Worm (Caenorhabditis elegans) whole organism, L4 larva: ENCODE measurements around the gene T24H10.1.
A peak's percentile ranks its signal among the peaks of the same experiment; 100 is the strongest.

Experiments
- F10B5.3 ChIP-seq: sonication (generic microtip); optimal IDR thresholded peaks from 2 replicates; lab custom pipeline; 2016; ENCODE audit warnings: mild to moderate bottlenecking, missing genetic modification characterization, missing compliant biosample characterization
- F26F4.8 ChIP-seq: fragments of 200-800 bp; sonication (Bioruptor generic); conservative IDR thresholded peaks from 2 replicates; pipeline ENCODE4 v1.3.6; 2022; ENCODE audit warnings: missing genetic modification characterization, missing compliant biosample characterization
- R02D3.7 ChIP-seq: fragments of 150-350 bp; sonication (generic microtip); optimal IDR thresholded peaks from 3 replicates; lab custom pipeline; 2014; ENCODE audit warnings: missing biosample characterization, missing genetic modification characterization
- T26A8.4 ChIP-seq: fragments of 200-800 bp; sonication (Bioruptor generic); IDR thresholded peaks from 2 replicates; pipeline ENCODE4 v1.3.6; 2022; ENCODE audit warnings: missing genetic modification characterization, missing compliant biosample characterization
- ZK337.2 ChIP-seq: fragments of 200-800 bp; sonication (Bioruptor generic); IDR thresholded peaks from 2 replicates; pipeline ENCODE4 v1.3.6; 2022; ENCODE audit warnings: missing genetic modification reagents, missing genetic modification characterization, missing compliant biosample characterization
- aha-1 ChIP-seq: fragments of 150-350 bp; peaks from one replicate; lab custom pipeline; 2014; ENCODE audit warnings: missing biosample characterization, missing genetic modification characterization
- attf-4 ChIP-seq: sonication (generic microtip); optimal IDR thresholded peaks from 3 replicates; lab custom pipeline; 2017; ENCODE audit warnings: missing biosample characterization, missing genetic modification characterization
- ceh-20 ChIP-seq: fragments of 200-800 bp; sonication (Bioruptor generic); IDR thresholded peaks from 2 replicates; pipeline ENCODE4 v1.3.6; 2022; ENCODE audit warnings: missing genetic modification reagents, missing genetic modification characterization, missing compliant biosample characterization
- ceh-32 ChIP-seq: sonication (generic microtip); optimal IDR thresholded peaks from 2 replicates; lab custom pipeline; 2016; ENCODE audit warnings: mild to moderate bottlenecking, missing genetic modification characterization, missing compliant biosample characterization; ENCODE audit not compliant: poor library complexity
- ceh-44 ChIP-seq: fragments of 200-800 bp; sonication (Bioruptor generic); IDR thresholded peaks from 2 replicates; pipeline ENCODE4 v1.3.6; 2022; ENCODE audit warnings: missing genetic modification reagents, missing genetic modification characterization, missing compliant biosample characterization
- daf-12 ChIP-seq: fragments of 150-350 bp; optimal IDR thresholded peaks from 2 replicates; lab custom pipeline; 2014; ENCODE audit warnings: missing biosample characterization, missing genetic modification reagents, missing genetic modification characterization
- daf-16 ChIP-seq, 3 experiments: sonication (generic microtip); optimal IDR thresholded peaks; 2 replicates each; lab custom pipeline; 2016 to 2017; ENCODE audit warnings: missing genetic modification characterization in 3 of 3, missing genetic modification reagents in 3 of 3, mild to moderate bottlenecking in 2 of 3, missing compliant biosample characterization in 2 of 3, missing biosample characterization in 1 of 3, moderate library complexity in 1 of 3
- dmd-8 ChIP-seq: fragments of 200-800 bp; sonication (Bioruptor generic); IDR thresholded peaks from 2 replicates; pipeline ENCODE4 v1.3.6; 2022; ENCODE audit warnings: missing genetic modification characterization, missing compliant biosample characterization
- dmd-9 ChIP-seq: fragments of 200-800 bp; sonication (Bioruptor generic); IDR thresholded peaks from 2 replicates; pipeline ENCODE4 v1.3.6; 2022; ENCODE audit warnings: missing genetic modification reagents, missing genetic modification characterization, missing compliant biosample characterization
- egl-43 ChIP-seq: fragments of 200-800 bp; sonication (Bioruptor generic); IDR thresholded peaks from 2 replicates; pipeline ENCODE4 v1.3.6; 2022; ENCODE audit warnings: missing genetic modification reagents, missing genetic modification characterization, missing compliant biosample characterization
- hif-1 ChIP-seq, 2 experiments: sonication (generic microtip); optimal IDR thresholded peaks; 2 replicates each; lab custom pipeline; 2016 to 2017; ENCODE audit warnings: missing compliant biosample characterization in 2 of 2, missing genetic modification characterization in 2 of 2, missing genetic modification reagents in 2 of 2, missing genotype in 2 of 2, mild to moderate bottlenecking in 1 of 2
- hlh-11 ChIP-seq: fragments of 200-800 bp; sonication (Bioruptor generic); optimal IDR thresholded peaks from 2 replicates; lab custom pipeline; 2018; ENCODE audit warnings: mild to moderate bottlenecking, missing genetic modification characterization, missing compliant biosample characterization
- hlh-30 ChIP-seq: sonication (generic microtip); optimal IDR thresholded peaks from 2 replicates; lab custom pipeline; 2017; ENCODE audit warnings: antibody characterized with exemption, mild to moderate bottlenecking, missing genetic modification characterization, missing compliant biosample characterization; ENCODE audit not compliant: insufficient read depth
- jun-1 ChIP-seq: fragments of 150-350 bp; optimal IDR thresholded peaks from 2 replicates; lab custom pipeline; 2014; ENCODE audit warnings: missing biosample characterization, missing genetic modification reagents, missing genetic modification characterization
- lin-13 ChIP-seq: fragments of 150-350 bp; optimal IDR thresholded peaks from 2 replicates; lab custom pipeline; 2014; ENCODE audit warnings: missing biosample characterization, missing genetic modification reagents, missing genetic modification characterization
- lin-38 ChIP-seq: fragments of 200-800 bp; sonication (Bioruptor generic); IDR thresholded peaks from 2 replicates; pipeline ENCODE4 v1.3.6; 2022; ENCODE audit warnings: missing genetic modification reagents, missing genetic modification characterization, missing compliant biosample characterization
- lir-3 ChIP-seq: sonication (generic microtip); optimal IDR thresholded peaks from 2 replicates; lab custom pipeline; 2016; ENCODE audit warnings: mild to moderate bottlenecking, missing genetic modification characterization, missing compliant biosample characterization
- mdl-1 ChIP-seq, 2 experiments: fragments of 150-350 bp in 1 of 2; sonication (generic microtip) in 1 of 2; optimal IDR thresholded peaks; 2 replicates each; lab custom pipeline; 2014 to 2017; ENCODE audit warnings: missing biosample characterization in 2 of 2, missing genetic modification characterization in 2 of 2
- mdt-29 ChIP-seq: fragments of 200-800 bp; sonication (Bioruptor generic); IDR thresholded peaks from 2 replicates; pipeline ENCODE4 v1.3.6; 2022; ENCODE audit warnings: missing genetic modification reagents, missing genetic modification characterization, missing compliant biosample characterization
- mes-2 ChIP-seq: sonication (generic microtip); optimal IDR thresholded peaks from 2 replicates; lab custom pipeline; 2016; ENCODE audit warnings: missing genotype, mild to moderate bottlenecking, missing genetic modification characterization, missing compliant biosample characterization; ENCODE audit not compliant: poor library complexity, severe bottlenecking
- mxl-3 ChIP-seq: fragments of 200-800 bp; sonication (Bioruptor generic); optimal IDR thresholded peaks from 2 replicates; lab custom pipeline; 2018; ENCODE audit warnings: mild to moderate bottlenecking, missing genetic modification characterization, missing compliant biosample characterization
- nhr-10 ChIP-seq: fragments of 150-350 bp; optimal IDR thresholded peaks from 2 replicates; lab custom pipeline; 2014; ENCODE audit warnings: missing biosample characterization, missing genetic modification characterization
- nhr-102 ChIP-seq: sonication (generic microtip); optimal IDR thresholded peaks from 2 replicates; lab custom pipeline; 2016; ENCODE audit warnings: mild to moderate bottlenecking, missing genetic modification characterization, moderate library complexity, missing compliant biosample characterization
- nhr-11 ChIP-seq: fragments of 150-350 bp; optimal IDR thresholded peaks from 2 replicates; lab custom pipeline; 2014; ENCODE audit warnings: missing biosample characterization, missing genetic modification characterization
- nhr-111 ChIP-seq: fragments of 200-800 bp; sonication (Bioruptor generic); optimal IDR thresholded peaks from 2 replicates; lab custom pipeline; 2018; ENCODE audit warnings: mild to moderate bottlenecking, missing genetic modification characterization, missing compliant biosample characterization
- nhr-237 ChIP-seq: sonication (generic microtip); optimal IDR thresholded peaks from 2 replicates; lab custom pipeline; 2017; ENCODE audit warnings: missing biosample characterization, missing genetic modification characterization
- nhr-6 ChIP-seq: fragments of 150-350 bp; optimal IDR thresholded peaks from 2 replicates; lab custom pipeline; 2014; ENCODE audit warnings: missing biosample characterization, missing genetic modification characterization
- nhr-77 ChIP-seq: fragments of 150-350 bp; optimal IDR thresholded peaks from 2 replicates; lab custom pipeline; 2014; ENCODE audit warnings: missing biosample characterization, missing genetic modification characterization
- pha-4 ChIP-seq, 2 experiments: fragments of 150-350 bp in 1 of 2; fragments of 200-800 bp in 1 of 2; sonication (Bioruptor generic) in 1 of 2; IDR thresholded peaks in 1 of 2; optimal IDR thresholded peaks in 1 of 2; 2 replicates each; pipeline versions ENCODE4 v1.3.6 to Lab custom; 2014 to 2022; ENCODE audit warnings: missing genetic modification characterization in 2 of 2, missing genetic modification reagents in 2 of 2, missing biosample characterization in 1 of 2, missing compliant biosample characterization in 1 of 2
- rbr-2 ChIP-seq: sonication (generic microtip); optimal IDR thresholded peaks from 2 replicates; lab custom pipeline; 2016; ENCODE audit warnings: missing genotype, missing genetic modification characterization, missing compliant biosample characterization
- set-16 ChIP-seq: fragments of 200-800 bp; sonication (Bioruptor generic); IDR thresholded peaks from 2 replicates; pipeline ENCODE4 v1.3.6; 2022; ENCODE audit warnings: missing genetic modification reagents, missing genetic modification characterization, missing compliant biosample characterization
- snpc-1.2 ChIP-seq: fragments of 200-800 bp; sonication (Bioruptor generic); IDR thresholded peaks from 2 replicates; pipeline ENCODE4 v1.3.6; 2022; ENCODE audit warnings: missing genetic modification reagents, missing genetic modification characterization, missing compliant biosample characterization
- tag-97 ChIP-seq: fragments of 200-800 bp; sonication (Bioruptor generic); IDR thresholded peaks from 2 replicates; pipeline ENCODE4 v1.3.6; 2022; ENCODE audit warnings: missing genetic modification characterization, missing compliant biosample characterization
- tra-1 ChIP-seq: fragments of 200-800 bp; sonication (Bioruptor generic); IDR thresholded peaks from 2 replicates; pipeline ENCODE4 v1.3.6; 2022; ENCODE audit warnings: missing genetic modification reagents, missing genetic modification characterization, missing compliant biosample characterization
- unc-39 ChIP-seq: sonication (generic microtip); optimal IDR thresholded peaks from 2 replicates; lab custom pipeline; 2017; ENCODE audit warnings: missing biosample characterization, missing genetic modification characterization
- zag-1 ChIP-seq: fragments of 150-350 bp; optimal IDR thresholded peaks from 2 replicates; lab custom pipeline; 2014; ENCODE audit warnings: missing biosample characterization, missing genetic modification characterization

Gene T24H10.1

DNA sequence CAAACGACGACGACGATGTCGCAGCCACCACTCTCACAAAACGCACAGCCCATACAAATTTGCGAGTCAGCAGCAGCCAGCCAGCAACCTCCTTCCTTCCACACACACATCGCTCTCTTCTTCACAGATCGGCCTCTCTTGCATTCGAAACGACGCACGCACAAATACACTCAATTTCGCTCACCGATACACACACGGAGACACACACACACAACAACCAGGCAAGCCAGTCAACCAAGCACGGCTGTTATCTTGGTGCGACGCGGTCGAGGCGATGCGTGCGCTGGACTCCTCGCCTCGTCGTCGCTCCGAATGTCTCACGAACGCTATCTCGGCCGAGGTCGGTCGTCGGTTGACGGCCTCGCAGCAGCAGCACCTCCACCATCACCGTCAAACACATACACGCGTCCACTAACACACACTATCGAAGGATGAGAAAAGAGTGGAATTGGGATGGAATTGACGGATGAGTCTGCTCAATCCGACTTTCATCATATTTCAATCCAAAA lies 38.8 kb upstream of the T24H10.1 start (continued):
- TF ChIP-seq snpc-1.2 (GFP tag; lab: Robert Waterston, UW) (0 out of 2 replicates have a peak, but pooled peaks have one; percentile 49), attf-4 (tag; lab: Kevin White, UChicago) (no peak), lin-13 (GFP tag; lab: Kevin White, UChicago) (peak; percentile 93), nhr-6 (tag; lab: Kevin White, UChicago) (peak; percentile 95), lir-3 (tag; lab: Kevin White, UChicago) (peak; percentile 9), T26A8.4 (GFP tag; lab: Robert Waterston, UW) (peak; percentile 78), nhr-111 (peak; percentile 58), mdt-29 (GFP tag; lab: Robert Waterston, UW) (peak; percentile 49; the same call in 1 of the 2 replicates), daf-16 (GFP tag; optimal IDR thresholded peaks at IDR 0.05; lab: Kevin White, UChicago) (peak in 1 of 2 experiments; percentile 81), daf-16 (tag; optimal IDR thresholded peaks at IDR 0.05; lab: Kevin White, UChicago) (peak; percentile 88), nhr-10 (tag; lab: Kevin White, UChicago) (peak; percentile 23), tra-1 (GFP tag; lab: Robert Waterston, UW) (peak; percentile 70), rbr-2 (tag; lab: Kevin White, UChicago) (peak; percentile 96), ceh-32 (tag; lab: Kevin White, UChicago) (no peak), nhr-11 (tag; lab: Kevin White, UChicago) (peak; percentile 95), R02D3.7 (tag; lab: Kevin White, UChicago) (no peak), mdl-1 (tag; optimal IDR thresholded peaks at IDR 0.05; lab: Kevin White, UChicago) (peak; percentile 68 to 95), tag-97 (GFP tag; lab: Robert Waterston, UW) (no peak), ZK337.2 (GFP tag; lab: Robert Waterston, UW) (no peak), F10B5.3 (tag; lab: Kevin White, UChicago) (no peak), daf-12 (no peak), zag-1 (tag; lab: Kevin White, UChicago) (peak; percentile 47), dmd-8 (GFP tag; lab: Robert Waterston, UW) (no peak), mxl-3 (GFP tag; lab: Kevin White, UChicago) (peak; percentile 95), nhr-77 (tag; lab: Kevin White, UChicago) (peak; percentile 96), hif-1 (tag; optimal IDR thresholded peaks at IDR 0.05; lab: Kevin White, UChicago) (peak in 1 of 2 experiments; percentile 91), aha-1 (peak; percentile 100), hlh-11 (tag; lab: Kevin White, UChicago) (peak; percentile 98), set-16 (GFP tag; lab: Robert Waterston, UW) (peak; percentile 97), ceh-44 (GFP tag; lab: Robert Waterston, UW) (peak; percentile 43; the same call in 1 of the 2 replicates), nhr-102 (tag; lab: Kevin White, UChicago) (peak; percentile 51), hlh-30 (tag; lab: Kevin White, UChicago) (peak; percentile 85), nhr-237 (tag; lab: Kevin White, UChicago) (no peak), lin-38 (GFP tag; lab: Robert Waterston, UW) (peak; percentile 83), F26F4.8 (GFP tag; lab: Robert Waterston, UW) (no peak), egl-43 (GFP tag; lab: Robert Waterston, UW) (peak; percentile 85), ceh-20 (GFP tag; lab: Robert Waterston, UW) (peak; percentile 81), dmd-9 (GFP tag; lab: Robert Waterston, UW) (0 out of 2 replicates have a peak, but pooled peaks have one; percentile 48), pha-4 (GFP tag; IDR thresholded peaks at IDR 0.05; lab: Robert Waterston, UW) (peak; percentile 67; the same call in 1 of the 2 replicates), pha-4 (tag; optimal IDR thresholded peaks at IDR 0.05; lab: Kevin White, UChicago) (no peak), unc-39 (tag; lab: Kevin White, UChicago) (no peak), jun-1 (tag; lab: Kevin White, UChicago) (peak; percentile 74), mes-2 (peak; percentile 83)
